Worm (Caenorhabditis elegans) whole organism, L2 larva: ENCODE measurements around the gene C08B6.8.

ENCODE experiments used
- C34F6.9 ChIP-seq: fragments of 150-350 bp; optimal IDR thresholded peaks from 2 replicates; lab custom pipeline; 2014; ENCODE audit warnings: missing biosample characterization, missing genetic modification characterization
- F13H6.1 ChIP-seq: sonication (generic microtip); optimal IDR thresholded peaks from 2 replicates; lab custom pipeline; 2016; ENCODE audit warnings: missing genetic modification characterization, missing compliant biosample characterization
- ZK546.5 ChIP-seq: sonication (generic microtip); optimal IDR thresholded peaks from 2 replicates; lab custom pipeline; 2017; ENCODE audit warnings: missing biosample characterization, missing genetic modification characterization
- alr-1 ChIP-seq: fragments of 150-350 bp; optimal IDR thresholded peaks from 2 replicates; lab custom pipeline; 2014; ENCODE audit warnings: missing biosample characterization, missing genetic modification characterization
- aly-2 ChIP-seq: fragments of 150-350 bp; optimal IDR thresholded peaks from 2 replicates; lab custom pipeline; 2014; ENCODE audit warnings: missing biosample characterization, missing genetic modification characterization
- ceh-16 ChIP-seq: fragments of 150-350 bp; optimal IDR thresholded peaks from 2 replicates; lab custom pipeline; 2014; ENCODE audit warnings: missing biosample characterization, missing genetic modification characterization
- crh-2 ChIP-seq: sonication (generic microtip); optimal IDR thresholded peaks from 2 replicates; lab custom pipeline; 2017; ENCODE audit warnings: missing biosample characterization, missing genetic modification characterization
- dmd-4 ChIP-seq: sonication (generic microtip); optimal IDR thresholded peaks from 2 replicates; lab custom pipeline; 2017; ENCODE audit warnings: missing biosample characterization, missing genetic modification characterization
- elt-1 ChIP-seq: fragments of 150-350 bp; optimal IDR thresholded peaks from 2 replicates; lab custom pipeline; 2014; ENCODE audit warnings: missing biosample characterization, missing genetic modification characterization
- elt-3 ChIP-seq: sonication (generic microtip); optimal IDR thresholded peaks from 2 replicates; lab custom pipeline; 2017; ENCODE audit warnings: missing biosample characterization, missing genetic modification characterization
- fos-1 ChIP-seq: fragments of 150-350 bp; optimal IDR thresholded peaks from 2 replicates; lab custom pipeline; 2014; ENCODE audit warnings: missing biosample characterization, missing genetic modification characterization
- lin-39 ChIP-seq: fragments of 150-350 bp; optimal IDR thresholded peaks from 2 replicates; lab custom pipeline; 2014; ENCODE audit warnings: missing biosample characterization, missing genetic modification reagents, missing genetic modification characterization
- mab-5 ChIP-seq: fragments of 150-350 bp; optimal IDR thresholded peaks from 2 replicates; lab custom pipeline; 2014; ENCODE audit warnings: missing biosample characterization, missing genetic modification characterization
- mbf-1 ChIP-seq: sonication (generic microtip); optimal IDR thresholded peaks from 2 replicates; lab custom pipeline; 2017; ENCODE audit warnings: missing biosample characterization, missing genetic modification characterization
- mdl-1 ChIP-seq, 2 experiments: fragments of 150-350 bp in 1 of 2; sonication (generic microtip) in 1 of 2; optimal IDR thresholded peaks; 2 replicates each; lab custom pipeline; 2017; ENCODE audit warnings: missing biosample characterization in 2 of 2, missing genetic modification characterization in 2 of 2
- nhr-11 ChIP-seq: fragments of 150-350 bp; optimal IDR thresholded peaks from 2 replicates; lab custom pipeline; 2014; ENCODE audit warnings: missing biosample characterization, missing genetic modification characterization
- nhr-12 ChIP-seq: fragments of 150-350 bp; optimal IDR thresholded peaks from 2 replicates; lab custom pipeline; 2014; ENCODE audit warnings: missing biosample characterization, missing genetic modification characterization
- nhr-129 ChIP-seq: fragments of 150-350 bp; optimal IDR thresholded peaks from 2 replicates; lab custom pipeline; 2014; ENCODE audit warnings: missing biosample characterization, missing genetic modification characterization
- nhr-21 ChIP-seq: fragments of 150-350 bp; optimal IDR thresholded peaks from 2 replicates; lab custom pipeline; 2014; ENCODE audit warnings: missing biosample characterization, missing genetic modification characterization
- nhr-23 ChIP-seq: fragments of 150-350 bp; optimal IDR thresholded peaks from 2 replicates; lab custom pipeline; 2014; ENCODE audit warnings: missing biosample characterization, missing genetic modification reagents, missing genetic modification characterization
- nhr-25 ChIP-seq: fragments of 150-350 bp; sonication (generic microtip); optimal IDR thresholded peaks from 3 replicates; lab custom pipeline; 2014; ENCODE audit warnings: missing biosample characterization, missing genetic modification characterization
- nhr-6 ChIP-seq: fragments of 150-350 bp; optimal IDR thresholded peaks from 2 replicates; lab custom pipeline; 2014; ENCODE audit warnings: missing biosample characterization, missing genetic modification characterization
- sem-4 ChIP-seq: fragments of 150-350 bp; optimal IDR thresholded peaks from 2 replicates; lab custom pipeline; 2014; ENCODE audit warnings: missing biosample characterization, missing genetic modification reagents, missing genetic modification characterization
- skn-1 ChIP-seq: sonication (generic microtip); optimal IDR thresholded peaks from 2 replicates; lab custom pipeline; 2017; ENCODE audit warnings: missing biosample characterization, missing genetic modification characterization
- sma-3 ChIP-seq: sonication (generic microtip); optimal IDR thresholded peaks from 2 replicates; lab custom pipeline; 2016; ENCODE audit warnings: missing genetic modification reagents, missing genetic modification characterization, missing compliant biosample characterization
- sma-9 ChIP-seq, 2 experiments: fragments of 150-350 bp in 1 of 2; sonication (generic microtip) in 1 of 2; optimal IDR thresholded peaks; 2 replicates each; lab custom pipeline; 2014 to 2016; ENCODE audit warnings: missing genetic modification characterization in 2 of 2, mild to moderate bottlenecking in 1 of 2, missing biosample characterization in 1 of 2, missing compliant biosample characterization in 1 of 2, missing genetic modification reagents in 1 of 2, moderate library complexity in 1 of 2
- snpc-4 ChIP-seq: fragments of 150-350 bp; optimal IDR thresholded peaks from 2 replicates; lab custom pipeline; 2014; ENCODE audit warnings: missing biosample characterization, missing genetic modification characterization
- unc-39 ChIP-seq: fragments of 150-350 bp; optimal IDR thresholded peaks from 2 replicates; lab custom pipeline; 2014; ENCODE audit warnings: missing biosample characterization, missing genetic modification characterization
- unc-55 ChIP-seq: fragments of 150-350 bp; sonication (generic microtip); optimal IDR thresholded peaks from 3 replicates; lab custom pipeline; 2014; ENCODE audit warnings: missing biosample characterization, missing genetic modification reagents, missing genetic modification characterization
- unc-62 ChIP-seq: fragments of 150-350 bp; optimal IDR thresholded peaks from 2 replicates; lab custom pipeline; 2014; ENCODE audit warnings: missing biosample characterization, missing genetic modification reagents, missing genetic modification characterization
- ztf-1 ChIP-seq: fragments of 200-800 bp; sonication (Bioruptor generic); conservative IDR thresholded peaks from 2 replicates; pipeline ENCODE4 v1.3.6; 2022; ENCODE audit warnings: missing genetic modification characterization, missing compliant biosample characterization
- ztf-11 ChIP-seq: sonication (generic microtip); optimal IDR thresholded peaks from 2 replicates; lab custom pipeline; 2017; ENCODE audit warnings: missing biosample characterization, missing genetic modification characterization

Gene C08B6.8

DNA sequence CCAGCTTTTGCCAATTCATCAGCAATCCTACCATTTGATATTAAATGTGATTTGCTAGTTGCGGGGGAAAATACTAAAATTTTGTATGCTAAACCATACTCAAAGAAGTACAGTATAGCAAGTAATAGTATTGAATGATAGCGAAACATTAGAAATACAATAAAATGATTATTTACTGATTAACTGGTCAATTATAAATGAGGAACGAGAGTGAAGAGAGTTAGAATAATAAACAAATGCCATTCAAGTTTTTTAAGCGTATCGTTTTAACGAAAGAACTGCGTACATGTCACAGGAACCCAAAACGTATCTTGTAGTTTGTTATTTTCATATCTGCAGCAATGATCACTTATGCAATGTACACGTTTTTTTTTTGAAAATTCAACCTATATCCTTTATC lies 36.0 kb upstream of the C08B6.8 start, which contains the start of gene ugt-47:
Gene ugt-47 (minus strand): TSS at position 169 of the 400 bp plus-strand sequence.
- no peak for TF ChIP-seq sma-9 (GFP tag; optimal IDR thresholded peaks at IDR 0.05; lab: Kevin White, UChicago)
- no peak for TF ChIP-seq sma-9 (tag; optimal IDR thresholded peaks at IDR 0.05; lab: Kevin White, UChicago)
- TF ChIP-seq snpc-4 (tag; lab: Kevin White, UChicago), result no peak
- TF ChIP-seq nhr-6, result no peak
- no peak for TF ChIP-seq sem-4
- TF ChIP-seq lin-39 (tag; lab: Kevin White, UChicago), result no peak
- no peak for TF ChIP-seq ZK546.5 (tag; lab: Kevin White, UChicago)
- no peak for TF ChIP-seq unc-55
- TF ChIP-seq C34F6.9 (tag; lab: Kevin White, UChicago), result no peak
- no peak for TF ChIP-seq ztf-1 (GFP tag; lab: Robert Waterston, UW)
- TF ChIP-seq unc-62, result no peak
- no peak for TF ChIP-seq elt-3 (tag; lab: Kevin White, UChicago)
- no peak for TF ChIP-seq nhr-23 (tag; lab: Kevin White, UChicago)

DNA sequence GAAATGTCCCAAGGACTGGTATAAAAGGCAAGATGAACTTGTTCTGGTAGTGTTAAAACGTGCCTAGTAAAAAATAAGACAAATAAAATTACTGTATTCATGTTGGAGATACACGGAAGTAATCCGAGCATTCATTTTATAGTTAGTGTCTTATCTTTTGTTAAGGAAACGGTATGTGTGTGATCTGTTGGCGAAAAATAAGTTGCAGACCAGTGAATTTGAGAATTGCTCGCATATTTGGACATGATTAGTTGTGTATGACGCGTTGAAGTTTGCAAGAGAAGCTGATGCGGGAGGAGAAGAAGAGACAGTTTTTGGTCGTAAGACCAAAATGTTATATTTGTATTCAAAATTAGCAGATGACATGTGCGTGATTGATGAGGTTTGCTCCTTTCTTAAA lies 32.5 kb upstream of the C08B6.8 start, which contains the start of gene C08B6.14:
Gene C08B6.14 (minus strand): TSS at position 101 of the 400 bp plus-strand sequence.
- TF ChIP-seq unc-62 (no peak), F13H6.1 (tag; lab: Kevin White, UChicago) (no peak), elt-1 (tag; lab: Kevin White, UChicago) (no peak), nhr-25 (no peak), mab-5 (tag; lab: Kevin White, UChicago) (no peak), unc-55 (no peak)

- TF ChIP-seq nhr-129 (tag; lab: Kevin White, UChicago) (peak; percentile 62), mdl-1 (tag; optimal IDR thresholded peaks at IDR 0.05; lab: Kevin White, UChicago) (no peak), fos-1 (tag; lab: Kevin White, UChicago) (peak; percentile 16)
Measured at ce11 chrV:10103811-10104210, 30.6 kb upstream of the C08B6.8 start.

- TF ChIP-seq elt-3 (tag; lab: Kevin White, UChicago) (no peak), mbf-1 (tag; lab: Kevin White, UChicago) (no peak), mab-5 (tag; lab: Kevin White, UChicago) (no peak), ceh-16 (tag; lab: Kevin White, UChicago) (no peak), nhr-12 (no peak), sma-9 (GFP tag; optimal IDR thresholded peaks at IDR 0.05; lab: Kevin White, UChicago) (peak; percentile 54), sma-9 (tag; optimal IDR thresholded peaks at IDR 0.05; lab: Kevin White, UChicago) (no peak), ZK546.5 (tag; lab: Kevin White, UChicago) (no peak), nhr-23 (tag; lab: Kevin White, UChicago) (no peak), crh-2 (peak; percentile 10), lin-39 (tag; lab: Kevin White, UChicago) (no peak), fos-1 (tag; lab: Kevin White, UChicago) (peak; percentile 67)
- TF ChIP-seq, all 48 proteins: peak for 3
Measured at ce11 chrV:10104785-10105310, 29.6 kb upstream of the C08B6.8 start, which contains the start of gene ugt-17. Gene ugt-17 (minus strand): TSS chrV:10104964.

DNA sequence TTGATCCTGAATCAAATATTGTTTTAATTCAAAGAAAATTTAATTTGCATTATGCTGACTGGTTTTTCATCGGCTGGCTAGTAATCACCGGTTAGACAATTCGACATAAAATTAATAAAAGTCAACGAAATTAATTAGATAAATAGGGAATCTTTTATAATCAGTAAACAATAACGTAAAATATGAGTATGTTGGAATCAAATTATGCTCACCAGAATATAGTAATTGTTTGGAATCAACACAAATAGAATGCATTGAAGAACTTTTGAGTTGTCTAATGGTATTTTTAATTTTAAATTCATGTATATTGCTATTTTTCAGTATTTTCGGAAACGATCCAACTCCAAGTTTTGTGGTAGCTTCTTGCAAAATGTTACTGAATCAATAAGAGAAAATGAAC lies 29.0 kb upstream of the C08B6.8 start, which contains the start of gene C08B6.2:
Gene C08B6.2 (plus strand): TSS at position 301 of the 400 bp plus-strand sequence.
- no peak for TF ChIP-seq ZK546.5 (tag; lab: Kevin White, UChicago)
- TF ChIP-seq sma-3 (GFP tag; lab: Kevin White, UChicago), result no peak

DNA sequence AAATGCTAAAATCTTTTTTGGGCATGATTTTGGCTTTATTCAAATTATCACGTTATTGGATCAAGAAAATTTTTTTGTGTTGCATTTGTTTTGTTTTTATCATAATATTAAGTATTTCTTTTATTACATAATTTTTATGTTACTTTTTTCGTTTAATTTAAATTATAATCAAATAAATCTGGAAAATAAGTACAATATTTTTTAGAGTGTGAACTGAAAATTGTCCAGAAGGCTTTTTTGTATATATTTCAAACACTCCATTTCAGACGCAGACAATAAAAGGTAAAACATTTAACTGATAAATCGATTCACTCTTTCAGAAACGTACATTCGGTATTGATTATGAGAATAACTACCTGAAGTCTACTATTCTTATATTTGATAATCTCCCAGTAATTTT lies 27.1 kb upstream of the C08B6.8 start, which contains the start of gene C08B6.11:
Gene C08B6.11 (plus strand): TSS at position 301 of the 400 bp plus-strand sequence.
- no peak for TF ChIP-seq ztf-11 (tag; lab: Kevin White, UChicago)
- TF ChIP-seq, all 48 proteins: peak for 0

ce11 chrV:10111129-10111528 lies 23.3 kb upstream of the C08B6.8 start:
- TF ChIP-seq fos-1 (tag; lab: Kevin White, UChicago) (peak; percentile 24), nhr-11 (tag; lab: Kevin White, UChicago) (no peak)

DNA sequence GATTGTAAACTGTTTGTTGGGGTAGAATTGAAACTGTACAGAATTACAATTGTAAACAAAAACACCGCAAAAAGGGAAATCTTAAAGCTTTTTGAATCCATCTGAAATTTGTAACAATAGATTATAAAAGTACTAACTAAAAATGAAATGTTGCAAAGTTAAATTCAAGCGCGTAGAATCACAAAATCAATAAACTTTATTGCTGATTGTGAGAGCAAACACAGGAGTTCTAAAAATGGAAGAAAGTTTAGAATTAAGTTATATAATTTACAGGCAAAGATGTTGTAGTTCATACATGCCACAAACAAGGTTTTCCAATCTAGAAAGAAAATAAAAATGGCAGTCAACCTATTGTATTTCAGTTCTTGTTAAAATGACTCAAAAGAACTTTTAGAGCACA lies 22.3 kb upstream of the C08B6.8 start, which contains the start of gene C08B6.3:
Gene C08B6.3 (minus strand): TSS at position 101 of the 400 bp plus-strand sequence.
- TF ChIP-seq alr-1 (tag; lab: Kevin White, UChicago), result no peak
- TF ChIP-seq skn-1 (tag; lab: Kevin White, UChicago), result no peak
- TF ChIP-seq dmd-4 (tag; lab: Kevin White, UChicago), result no peak
- no peak for TF ChIP-seq nhr-6
- TF ChIP-seq mdl-1 (tag; optimal IDR thresholded peaks at IDR 0.05; lab: Kevin White, UChicago), result no peak
- no peak for TF ChIP-seq aly-2 (tag; lab: Kevin White, UChicago)
- no peak for TF ChIP-seq sem-4
- no peak for TF ChIP-seq nhr-21 (tag; lab: Kevin White, UChicago)
- no peak for TF ChIP-seq F13H6.1 (tag; lab: Kevin White, UChicago)
- TF ChIP-seq fos-1 (tag; lab: Kevin White, UChicago), result no peak
- no peak for TF ChIP-seq unc-39 (tag; lab: Kevin White, UChicago)
